Fruit fly (Drosophila melanogaster) whole organism, embryonic: ENCODE measurements around the gene meso18E.

Experiments
- Abd-B ChIP-seq: fragments of 200-800 bp; sonication (Bioruptor generic); optimal IDR thresholded peaks from 2 replicates; lab custom pipeline; 2018; ENCODE audit warnings: missing biosample characterization, mild to moderate bottlenecking, missing genetic modification characterization, moderate library complexity
- Aef1 ChIP-seq: fragments of 200-800 bp; sonication (Bioruptor generic); IDR thresholded peaks from 3 replicates; pipeline ENCODE4 v1.3.6; 2022; ENCODE audit warnings: missing biosample characterization, missing genetic modification characterization
- C15 ChIP-seq: fragments of 200-800 bp; sonication (Bioruptor generic); IDR thresholded peaks from 3 replicates; pipeline ENCODE4 v1.3.6; 2022; ENCODE audit warnings: missing biosample characterization, missing genetic modification characterization
- CG10979 ChIP-seq: fragments of 200-800 bp; sonication (Bioruptor generic); optimal IDR thresholded peaks from 2 replicates; lab custom pipeline; 2018; ENCODE audit warnings: missing biosample characterization, mild to moderate bottlenecking, missing genetic modification characterization, moderate library complexity
- CG12104 ChIP-seq: fragments of 200-800 bp; sonication (Bioruptor generic); optimal IDR thresholded peaks from 3 replicates; lab custom pipeline; 2016; ENCODE audit warnings: missing biosample characterization, missing genetic modification characterization
- CG13424 ChIP-seq: fragments of 200-800 bp; sonication (Bioruptor generic); optimal IDR thresholded peaks from 2 replicates; lab custom pipeline; 2019; ENCODE audit warnings: missing biosample characterization, mild to moderate bottlenecking, missing genetic modification characterization, moderate library complexity
- CG17186 ChIP-seq: fragments of 200-800 bp; sonication (Bioruptor generic); optimal IDR thresholded peaks from 3 replicates; lab custom pipeline; 2017; ENCODE audit warnings: missing biosample characterization, missing genetic modification reagents, missing genetic modification characterization
- CG17385 ChIP-seq: fragments of 200-800 bp; sonication (Bioruptor generic); optimal IDR thresholded peaks from 3 replicates; lab custom pipeline; 2018; ENCODE audit warnings: missing biosample characterization, mild to moderate bottlenecking, missing genetic modification characterization
- CG17568 ChIP-seq: fragments of 200-800 bp; sonication (Bioruptor generic); optimal IDR thresholded peaks from 2 replicates; lab custom pipeline; 2018; ENCODE audit warnings: missing biosample characterization, mild to moderate bottlenecking, missing genetic modification characterization, moderate library complexity
- CG18476 ChIP-seq: fragments of 200-800 bp; sonication (Bioruptor generic); optimal IDR thresholded peaks from 2 replicates; lab custom pipeline; 2016; ENCODE audit warnings: missing biosample characterization, mild to moderate bottlenecking, missing genetic modification characterization
- CG2116 ChIP-seq: fragments of 200-800 bp; sonication (Bioruptor generic); optimal IDR thresholded peaks from 3 replicates; lab custom pipeline; 2018; ENCODE audit warnings: missing biosample characterization, mild to moderate bottlenecking, missing genetic modification characterization
- CG30403 ChIP-seq: fragments of 200-800 bp; sonication (Bioruptor generic); optimal IDR thresholded peaks from 3 replicates; lab custom pipeline; 2016; ENCODE audit warnings: missing biosample characterization, missing genetic modification characterization
- CG31441 ChIP-seq: fragments of 200-800 bp; sonication (Bioruptor generic); IDR thresholded peaks from 2 replicates; pipeline ENCODE4 v1.3.6; 2022; ENCODE audit warnings: missing biosample characterization, missing genetic modification characterization
- CG32772 ChIP-seq: fragments of 200-800 bp; sonication (Bioruptor generic); IDR thresholded peaks from 2 replicates; pipeline ENCODE4 v1.3.6; 2022; ENCODE audit warnings: missing biosample characterization, missing genetic modification characterization
- CG43689 ChIP-seq: fragments of 200-800 bp; sonication (Bioruptor generic); IDR thresholded peaks from 2 replicates; pipeline ENCODE4 v1.3.6; 2022; ENCODE audit warnings: missing biosample characterization, missing genetic modification characterization
- CG4404 ChIP-seq: fragments of 200-800 bp; sonication (Bioruptor generic); IDR thresholded peaks from 2 replicates; pipeline ENCODE4 v1.3.6; 2022; ENCODE audit warnings: missing biosample characterization, missing genetic modification characterization
- CG4820 ChIP-seq: fragments of 200-800 bp; sonication (Bioruptor generic); optimal IDR thresholded peaks from 3 replicates; lab custom pipeline; 2016; ENCODE audit warnings: missing biosample characterization, missing genetic modification characterization
- CG4854 ChIP-seq: fragments of 200-800 bp; sonication (Bioruptor generic); optimal IDR thresholded peaks from 2 replicates; lab custom pipeline; 2016; ENCODE audit warnings: missing biosample characterization, missing genetic modification characterization, inconsistent platforms
- CG6254 ChIP-seq: fragments of 200-800 bp; sonication (Bioruptor generic); optimal IDR thresholded peaks from 3 replicates; lab custom pipeline; 2017; ENCODE audit warnings: mild to moderate bottlenecking, missing biosample characterization, missing genetic modification reagents, missing genetic modification characterization
- CG6765 ChIP-seq: fragments of 200-800 bp; sonication (Bioruptor generic); optimal IDR thresholded peaks from 3 replicates; lab custom pipeline; 2017; ENCODE audit warnings: missing biosample characterization, mild to moderate bottlenecking, missing genetic modification characterization
- CG6854 ChIP-seq: fragments of 200-800 bp; sonication (Bioruptor generic); optimal IDR thresholded peaks from 3 replicates; lab custom pipeline; 2017; ENCODE audit warnings: missing biosample characterization, mild to moderate bottlenecking, missing genetic modification characterization
- CG7372 ChIP-seq: fragments of 200-800 bp; sonication (Bioruptor generic); IDR thresholded peaks from 2 replicates; pipeline ENCODE4 v1.3.6; 2022; ENCODE audit warnings: missing biosample characterization, missing genetic modification characterization
- CG8089 ChIP-seq: fragments of 200-800 bp; sonication (Bioruptor generic); optimal IDR thresholded peaks from 3 replicates; lab custom pipeline; 2016; ENCODE audit warnings: missing biosample characterization, missing genetic modification characterization
- CG8388 ChIP-seq: fragments of 200-800 bp; sonication (Bioruptor generic); optimal IDR thresholded peaks from 2 replicates; lab custom pipeline; 2019; ENCODE audit warnings: missing biosample characterization, mild to moderate bottlenecking, missing genetic modification characterization, moderate library complexity
- CG8478 ChIP-seq: fragments of >200 bp; optimal IDR thresholded peaks from 2 replicates; lab custom pipeline; 2018
- Chrac-16 ChIP-seq: fragments of 200-800 bp; sonication (Bioruptor generic); optimal IDR thresholded peaks from 3 replicates; lab custom pipeline; 2016; ENCODE audit warnings: missing biosample characterization, missing genetic modification characterization
- Dfd ChIP-seq, 2 experiments: fragments of >200 bp; optimal IDR thresholded peaks; 2 replicates each; lab custom pipeline; 2017; ENCODE audit warnings: missing biosample characterization in 2 of 2, missing genetic modification characterization in 2 of 2
- GATAe ChIP-seq: fragments of 200-800 bp; sonication (Bioruptor generic); conservative IDR thresholded peaks from 2 replicates; pipeline ENCODE4 v1.3.6; 2022; ENCODE audit warnings: missing biosample characterization, missing genetic modification characterization
- Gsc ChIP-seq: fragments of 200-800 bp; sonication (Bioruptor generic); IDR thresholded peaks from 2 replicates; pipeline ENCODE4 v1.3.6; 2022; ENCODE audit warnings: missing biosample characterization, missing genetic modification characterization
- H15 ChIP-seq: fragments of 200-800 bp; sonication (Bioruptor generic); IDR thresholded peaks from 3 replicates; pipeline ENCODE4 v1.3.6; 2022; ENCODE audit warnings: missing biosample characterization, missing genetic modification characterization
- Hsf ChIP-seq: fragments of 200-800 bp; sonication (Bioruptor generic); optimal IDR thresholded peaks from 3 replicates; lab custom pipeline; 2016; ENCODE audit warnings: missing biosample characterization, missing genetic modification characterization
- Meics ChIP-seq: fragments of 200-800 bp; sonication (Bioruptor generic); optimal IDR thresholded peaks from 2 replicates; lab custom pipeline; 2017; ENCODE audit warnings: missing biosample characterization, mild to moderate bottlenecking, missing genetic modification characterization
- NC2β ChIP-seq: fragments of 200-800 bp; sonication (Bioruptor generic); optimal IDR thresholded peaks from 2 replicates; lab custom pipeline; 2016; ENCODE audit warnings: missing biosample characterization, missing genetic modification characterization
- NK7.1 ChIP-seq: fragments of 200-800 bp; sonication (Bioruptor generic); optimal IDR thresholded peaks from 3 replicates; lab custom pipeline; 2016; ENCODE audit warnings: missing biosample characterization, missing genetic modification characterization
- Rx ChIP-seq: fragments of 200-800 bp; sonication (Bioruptor generic); IDR thresholded peaks from 2 replicates; pipeline ENCODE4 v1.3.6; 2022; ENCODE audit warnings: missing biosample characterization, missing genetic modification characterization
- Six4 ChIP-seq: fragments of 200-800 bp; sonication (Bioruptor generic); optimal IDR thresholded peaks from 2 replicates; lab custom pipeline; 2016; ENCODE audit warnings: missing biosample characterization, missing genetic modification characterization
- Usf ChIP-seq: fragments of 200-800 bp; sonication (Bioruptor generic); optimal IDR thresholded peaks from 2 replicates; lab custom pipeline; 2017; ENCODE audit warnings: missing genotype, missing biosample characterization, missing genetic modification characterization
- ac ChIP-seq: fragments of 200-800 bp; sonication (Bioruptor generic); optimal IDR thresholded peaks from 3 replicates; lab custom pipeline; 2017; ENCODE audit warnings: missing biosample characterization, mild to moderate bottlenecking, missing genetic modification characterization
- amos ChIP-seq: fragments of 200-800 bp; sonication (Bioruptor generic); IDR thresholded peaks from 2 replicates; pipeline ENCODE4 v1.3.6; 2022; ENCODE audit warnings: missing biosample characterization, missing genetic modification characterization; ENCODE audit not compliant: partially characterized antibody
- aop ChIP-seq: fragments of 200-800 bp; sonication (Bioruptor generic); IDR thresholded peaks from 2 replicates; pipeline ENCODE4 v1.3.6; 2022; ENCODE audit warnings: missing biosample characterization, missing genetic modification characterization
- bsh ChIP-seq, 2 experiments: fragments of 200-800 bp; sonication (Bioruptor generic); optimal IDR thresholded peaks; 2 replicates each; lab custom pipeline; 2017 to 2018; ENCODE audit warnings: mild to moderate bottlenecking in 2 of 2, missing biosample characterization in 2 of 2, missing genetic modification characterization in 2 of 2, moderate library complexity in 1 of 2
- emc ChIP-seq: fragments of 200-800 bp; sonication (Bioruptor generic); optimal IDR thresholded peaks from 2 replicates; lab custom pipeline; 2016; ENCODE audit warnings: missing biosample characterization, missing genetic modification characterization
- fd96Cb ChIP-seq: fragments of 200-800 bp; sonication (Bioruptor generic); optimal IDR thresholded peaks from 2 replicates; lab custom pipeline; 2018; ENCODE audit warnings: missing biosample characterization, mild to moderate bottlenecking, missing genetic modification characterization, moderate library complexity
- gcm ChIP-seq: fragments of 200-800 bp; sonication (Bioruptor generic); optimal IDR thresholded peaks from 2 replicates; lab custom pipeline; 2019; ENCODE audit warnings: missing biosample characterization, mild to moderate bottlenecking, missing genetic modification characterization, moderate library complexity
- grn ChIP-seq: fragments of 200-800 bp; sonication (Bioruptor generic); optimal IDR thresholded peaks from 3 replicates; lab custom pipeline; 2017; ENCODE audit warnings: missing biosample characterization, missing genetic modification characterization
- h ChIP-seq: fragments of >200 bp; optimal IDR thresholded peaks from 2 replicates; lab custom pipeline; 2017
- ind ChIP-seq: fragments of 200-800 bp; sonication (Bioruptor generic); optimal IDR thresholded peaks from 3 replicates; lab custom pipeline; 2016; ENCODE audit warnings: missing biosample characterization, missing genetic modification characterization
- maf-S ChIP-seq: fragments of 200-800 bp; sonication (Bioruptor generic); optimal IDR thresholded peaks from 2 replicates; lab custom pipeline; 2016; ENCODE audit warnings: missing biosample characterization, missing genetic modification characterization
- pan ChIP-seq, 4 experiments: fragments of >200 bp in 3 of 4; fragments of 200-800 bp in 1 of 4; sonication (Bioruptor generic) in 1 of 4; optimal IDR thresholded peaks in 3 of 4; IDR thresholded peaks in 1 of 4; 2 replicates each; pipeline versions ENCODE4 v1.3.6 to Lab custom; 2017 to 2022; ENCODE audit warnings: missing biosample characterization in 2 of 4, missing genetic modification characterization in 2 of 4, mixed read lengths in 1 of 4
- phol ChIP-seq: fragments of 200-800 bp; sonication (Bioruptor generic); optimal IDR thresholded peaks from 3 replicates; lab custom pipeline; 2018; ENCODE audit warnings: missing biosample characterization, mild to moderate bottlenecking, missing genetic modification characterization, moderate library complexity
- sima ChIP-seq: fragments of 200-800 bp; sonication (Bioruptor generic); optimal IDR thresholded peaks from 2 replicates; lab custom pipeline; 2016; ENCODE audit warnings: missing biosample characterization, missing genetic modification characterization
- sug ChIP-seq: fragments of 200-800 bp; optimal IDR thresholded peaks from 2 replicates; lab custom pipeline; 2019; ENCODE audit warnings: missing biosample characterization, mild to moderate bottlenecking, missing genetic modification characterization, moderate library complexity

The meso18E gene

dm6 chrX:19668405-19668804 lies 44.4 kb downstream of the meso18E start (continued):
- TF ChIP-seq amos (no peak), Dfd (GFP tag; optimal IDR thresholded peaks at IDR 0.05; lab: Kevin White, UChicago) (no peak), CG6765 (GFP tag; lab: Kevin White, UChicago) (peak; percentile 78), CG4854 (peak; percentile 86), aop (GFP tag; lab: Robert Waterston, UW) (peak; percentile 89), fd96Cb (tag; lab: Kevin White, UChicago) (peak; percentile 93), CG17568 (GFP tag; lab: Kevin White, UChicago) (no peak), CG17186 (peak; percentile 64), Hsf (GFP tag; lab: Kevin White, UChicago) (peak; percentile 97), Abd-B (GFP tag; lab: Kevin White, UChicago) (peak; percentile 92), CG6854 (GFP tag; lab: Kevin White, UChicago) (peak; percentile 79), CG7372 (peak; percentile 86), maf-S (GFP tag; lab: Kevin White, UChicago) (peak; percentile 97), Chrac-16 (GFP tag; lab: Kevin White, UChicago) (peak; percentile 98), ac (GFP tag; lab: Kevin White, UChicago) (peak; percentile 89), CG8388 (GFP tag; lab: Kevin White, UChicago) (peak; percentile 94), CG12104 (GFP tag; lab: Kevin White, UChicago) (peak; percentile 89), sug (tag; lab: Kevin White, UChicago) (peak; percentile 94), CG8478 (no peak), Aef1 (GFP tag; lab: Robert Waterston, UW) (peak; percentile 93), Meics (GFP tag; lab: Kevin White, UChicago) (peak; percentile 91), sima (peak; percentile 75), CG6254 (peak; percentile 91), CG4404 (GFP tag; lab: Robert Waterston, UW) (peak; percentile 92), NC2β (GFP tag; lab: Kevin White, UChicago) (peak; percentile 97), CG17385 (peak; percentile 94), ind (GFP tag; lab: Kevin White, UChicago) (peak; percentile 96), gcm (GFP tag; lab: Kevin White, UChicago) (peak; percentile 96), NK7.1 (GFP tag; lab: Kevin White, UChicago) (peak; percentile 96), CG4820 (peak; percentile 95), emc (GFP tag; lab: Kevin White, UChicago) (peak; percentile 78), CG32772 (GFP tag; lab: Robert Waterston, UW) (peak; percentile 91), CG2116 (GFP tag; lab: Kevin White, UChicago) (peak; percentile 74), Usf (peak; percentile 97), Rx (GFP tag; lab: Robert Waterston, UW) (peak; percentile 91), bsh (GFP tag; optimal IDR thresholded peaks at IDR 0.05; lab: Kevin White, UChicago) (peak; percentile 97 to 98), CG31441 (GFP tag; lab: Robert Waterston, UW) (peak; percentile 91), phol (tag; lab: Kevin White, UChicago) (peak; percentile 91), Gsc (GFP tag; lab: Robert Waterston, UW) (peak; percentile 86), h (lab: Kevin White, UChicago) (no peak), C15 (GFP tag; lab: Robert Waterston, UW) (peak; percentile 77), Six4 (peak; percentile 94), CG10979 (tag; lab: Kevin White, UChicago) (peak; percentile 93), CG13424 (tag; lab: Kevin White, UChicago) (peak; percentile 93), CG18476 (GFP tag; lab: Kevin White, UChicago) (peak; percentile 89), CG8089 (GFP tag; lab: Kevin White, UChicago) (peak; percentile 96), pan (optimal IDR thresholded peaks at IDR 0.05; lab: Kevin White, UChicago) (no peak), pan (GFP tag; optimal IDR thresholded peaks at IDR 0.05 in 1 of 2, IDR thresholded peaks at IDR 0.05 in 1 of 2) (peak in 1 of 2 experiments; percentile 92), GATAe (GFP tag; lab: Robert Waterston, UW) (peak; percentile 75), CG43689 (GFP tag; lab: Robert Waterston, UW) (peak; percentile 92), CG30403 (GFP tag; lab: Kevin White, UChicago) (peak; percentile 97), grn (peak; percentile 87), H15 (GFP tag; lab: Robert Waterston, UW) (peak; percentile 90)
